Worm (Caenorhabditis elegans) whole organism, L1 larva: ENCODE data around the gene Y105C5B.11.
A peak's percentile ranks its signal among the peaks of the same experiment; 100 is the strongest.

Experiments used
- C16A3.4 ChIP-seq: fragments of 150-350 bp; optimal IDR thresholded peaks from 2 replicates; lab custom pipeline; 2014; ENCODE audit warnings: missing biosample characterization, missing genetic modification characterization
- Y116A8C.19 ChIP-seq: sonication (generic microtip); optimal IDR thresholded peaks from 2 replicates; lab custom pipeline; 2016; ENCODE audit warnings: missing compliant biosample characterization, missing genetic modification characterization, borderline replicate concordance
- ceh-82 ChIP-seq, 3 experiments: fragments of 150-350 bp in 1 of 3; sonication (generic microtip) in 2 of 3; optimal IDR thresholded peaks; 2 replicates each; lab custom pipeline; 2014 to 2017; ENCODE audit warnings: missing biosample characterization in 3 of 3, missing genetic modification characterization in 3 of 3
- ceh-88 ChIP-seq: fragments of 200-800 bp; sonication (Bioruptor generic); IDR thresholded peaks from 2 replicates; pipeline ENCODE4 v1.3.6; 2022; ENCODE audit warnings: missing genetic modification characterization, missing compliant biosample characterization
- efl-1 ChIP-seq, 4 experiments: fragments of 150-350 bp; optimal IDR thresholded peaks in 3 of 4; peaks in 1 of 4; 1 replicate in 1 of 4; 2 replicates in 3 of 4; lab custom pipeline; 2014; ENCODE audit warnings: missing biosample characterization in 2 of 4, missing genetic modification characterization in 2 of 4, missing genetic modification reagents in 2 of 4
- elt-2 ChIP-seq: sonication (generic microtip); optimal IDR thresholded peaks from 2 replicates; lab custom pipeline; 2016; ENCODE audit warnings: missing genetic modification characterization, mild to moderate bottlenecking, inconsistent platforms, missing compliant biosample characterization, missing genetic modification reagents
- elt-3 ChIP-seq, 6 experiments: fragments of 150-350 bp in 1 of 6; sonication (generic microtip); optimal IDR thresholded peaks; 2 replicates each; lab custom pipeline; 2017 to 2018; ENCODE audit warnings: missing biosample characterization in 6 of 6, missing genetic modification characterization in 6 of 6, inconsistent platforms in 1 of 6
- fkh-10 ChIP-seq: sonication (generic microtip); optimal IDR thresholded peaks from 2 replicates; lab custom pipeline; 2017; ENCODE audit warnings: missing biosample characterization, missing genetic modification reagents, missing genetic modification characterization
- fkh-8 ChIP-seq: sonication (generic microtip); optimal IDR thresholded peaks from 2 replicates; lab custom pipeline; 2016; ENCODE audit warnings: mild to moderate bottlenecking, missing genetic modification characterization, missing compliant biosample characterization
- fos-1 ChIP-seq: fragments of 150-350 bp; optimal IDR thresholded peaks from 2 replicates; lab custom pipeline; 2014; ENCODE audit warnings: missing biosample characterization, missing genetic modification characterization
- hlh-17 ChIP-seq: fragments of 200-800 bp; sonication (Bioruptor generic); optimal IDR thresholded peaks from 2 replicates; lab custom pipeline; 2018; ENCODE audit warnings: missing genetic modification characterization, mild to moderate bottlenecking, missing compliant biosample characterization, moderate library complexity, borderline replicate concordance
- hlh-4 ChIP-seq: sonication (generic microtip); optimal IDR thresholded peaks from 2 replicates; lab custom pipeline; 2016; ENCODE audit warnings: mild to moderate bottlenecking, missing genetic modification characterization, missing compliant biosample characterization
- hpl-2 ChIP-seq: fragments of 150-350 bp; optimal IDR thresholded peaks from 2 replicates; lab custom pipeline; 2014; ENCODE audit warnings: missing biosample characterization, missing genetic modification reagents, missing genetic modification characterization
- irx-1 ChIP-seq: sonication (generic microtip); optimal IDR thresholded peaks from 2 replicates; lab custom pipeline; 2016; ENCODE audit warnings: missing genetic modification characterization, missing compliant biosample characterization
- isw-1 ChIP-seq: fragments of 200-800 bp; sonication (Bioruptor generic); IDR thresholded peaks from 2 replicates; pipeline ENCODE4 v1.3.6; 2022; ENCODE audit warnings: missing genetic modification characterization, missing compliant biosample characterization
- lin-35 ChIP-seq, 2 experiments: fragments of 150-350 bp; optimal IDR thresholded peaks; 2 replicates each; lab custom pipeline; 2014; ENCODE audit warnings: missing biosample characterization in 2 of 2, missing genetic modification characterization in 2 of 2, missing genetic modification reagents in 2 of 2
- lir-3 ChIP-seq: sonication (generic microtip); optimal IDR thresholded peaks from 2 replicates; lab custom pipeline; 2016; ENCODE audit warnings: mild to moderate bottlenecking, missing genetic modification characterization, moderate library complexity, missing compliant biosample characterization; ENCODE audit not compliant: poor library complexity
- lsy-2 ChIP-seq, 2 experiments: fragments of 150-350 bp; optimal IDR thresholded peaks; 2 replicates each; lab custom pipeline; 2014; ENCODE audit warnings: missing biosample characterization in 2 of 2, missing genetic modification characterization in 2 of 2
- mab-9 ChIP-seq: fragments of 200-800 bp; sonication (Bioruptor generic); IDR thresholded peaks from 2 replicates; pipeline ENCODE4 v1.3.6; 2022; ENCODE audit warnings: missing genetic modification reagents, missing genetic modification characterization, missing compliant biosample characterization
- mdl-1 ChIP-seq, 2 experiments: fragments of 150-350 bp; optimal IDR thresholded peaks; 2 replicates each; lab custom pipeline; 2014 to 2017; ENCODE audit warnings: missing biosample characterization in 2 of 2, missing genetic modification characterization in 2 of 2, inconsistent platforms in 1 of 2
- nhr-19 ChIP-seq: fragments of 200-800 bp; sonication (Bioruptor generic); conservative IDR thresholded peaks from 2 replicates; pipeline ENCODE4 v1.3.6; 2022; ENCODE audit warnings: missing genetic modification characterization, missing compliant biosample characterization
- nhr-20 ChIP-seq: sonication (generic microtip); optimal IDR thresholded peaks from 2 replicates; lab custom pipeline; 2016; ENCODE audit warnings: mild to moderate bottlenecking, missing genetic modification characterization, missing compliant biosample characterization
- nhr-47 ChIP-seq: sonication (generic microtip); optimal IDR thresholded peaks from 2 replicates; lab custom pipeline; 2016; ENCODE audit warnings: mild to moderate bottlenecking, missing genetic modification characterization, moderate library complexity, missing compliant biosample characterization
- nhr-71 ChIP-seq: sonication (generic microtip); optimal IDR thresholded peaks from 2 replicates; lab custom pipeline; 2016; ENCODE audit warnings: mild to moderate bottlenecking, missing genetic modification characterization, moderate library complexity, missing compliant biosample characterization
- nhr-77 ChIP-seq: fragments of 150-350 bp; optimal IDR thresholded peaks from 2 replicates; lab custom pipeline; 2014; ENCODE audit warnings: missing biosample characterization, missing genetic modification characterization
- nhr-90 ChIP-seq: sonication (generic microtip); optimal IDR thresholded peaks from 2 replicates; lab custom pipeline; 2016; ENCODE audit warnings: mild to moderate bottlenecking, missing genetic modification characterization, missing compliant biosample characterization; ENCODE audit not compliant: poor library complexity
- pag-3 ChIP-seq: sonication (generic microtip); optimal IDR thresholded peaks from 2 replicates; lab custom pipeline; 2017; ENCODE audit warnings: missing genetic modification characterization, mild to moderate bottlenecking, missing compliant biosample characterization, antibody characterized with exemption, borderline replicate concordance; ENCODE audit not compliant: insufficient read depth
- pax-3 ChIP-seq: fragments of 200-800 bp; sonication (Bioruptor generic); optimal IDR thresholded peaks from 2 replicates; lab custom pipeline; 2018; ENCODE audit warnings: mild to moderate bottlenecking, missing genetic modification characterization, moderate library complexity, missing compliant biosample characterization
- rnt-1 ChIP-seq: sonication (generic microtip); optimal IDR thresholded peaks from 2 replicates; lab custom pipeline; 2016; ENCODE audit warnings: mild to moderate bottlenecking, missing genetic modification characterization, moderate library complexity, missing compliant biosample characterization
- skn-1 ChIP-seq: fragments of 150-350 bp; optimal IDR thresholded peaks from 2 replicates; lab custom pipeline; 2014; ENCODE audit warnings: missing biosample characterization, missing genetic modification characterization
- snu-23 ChIP-seq: sonication (generic microtip); optimal IDR thresholded peaks from 2 replicates; lab custom pipeline; 2016; ENCODE audit warnings: missing genetic modification characterization, missing compliant biosample characterization
- swsn-7 ChIP-seq: sonication (generic microtip); optimal IDR thresholded peaks from 2 replicates; lab custom pipeline; 2016; ENCODE audit warnings: missing genetic modification characterization, missing compliant biosample characterization
- unc-130 ChIP-seq: fragments of 150-350 bp; optimal IDR thresholded peaks from 2 replicates; lab custom pipeline; 2017; ENCODE audit warnings: missing biosample characterization, missing genetic modification characterization, inconsistent platforms
- unc-86 ChIP-seq: sonication (generic microtip); optimal IDR thresholded peaks from 2 replicates; lab custom pipeline; 2016; ENCODE audit warnings: missing genetic modification characterization, missing compliant biosample characterization
- unc-98 ChIP-seq: fragments of 200-800 bp; sonication (Bioruptor generic); IDR thresholded peaks from 2 replicates; pipeline ENCODE4 v1.3.6; 2022; ENCODE audit warnings: missing genetic modification characterization, missing compliant biosample characterization
- xbp-1 ChIP-seq: sonication (generic microtip); optimal IDR thresholded peaks from 2 replicates; lab custom pipeline; 2016; ENCODE audit warnings: missing genetic modification characterization, missing compliant biosample characterization
- zag-1 ChIP-seq: fragments of 150-350 bp; optimal IDR thresholded peaks from 2 replicates; lab custom pipeline; 2014; ENCODE audit warnings: missing biosample characterization, missing genetic modification characterization

Y105C5B.11 gene

DNA sequence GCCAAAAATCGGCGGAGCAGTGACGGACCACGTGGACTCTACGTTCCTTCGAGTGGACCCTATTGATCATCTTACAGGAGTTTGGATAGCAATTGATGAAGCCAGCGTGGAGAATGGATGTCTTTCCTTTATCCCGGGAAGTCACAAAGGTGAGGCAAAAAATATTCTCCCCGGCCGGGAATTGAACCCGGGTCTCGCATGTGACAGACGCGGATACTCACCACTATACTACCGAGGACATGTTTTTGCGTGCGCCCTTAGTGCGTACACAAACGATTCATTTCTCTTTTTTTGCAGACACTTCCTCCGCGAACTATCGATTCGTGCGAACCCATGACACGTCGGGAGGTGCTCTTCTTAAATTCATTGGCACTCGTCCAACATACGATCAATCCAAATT lies 10.1 kb downstream of the Y105C5B.11 start:
- TF ChIP-seq nhr-77, result peak; percentile 17
- peak in 1 of 2 experiments; percentile 37 for TF ChIP-seq mdl-1 (tag; optimal IDR thresholded peaks at IDR 0.05; lab: Kevin White, UChicago)
- TF ChIP-seq fkh-8 (tag; lab: Kevin White, UChicago), result no peak
- peak; percentile 54 for TF ChIP-seq rnt-1 (tag; lab: Kevin White, UChicago)
- TF ChIP-seq ceh-82 (tag; optimal IDR thresholded peaks at IDR 0.05; lab: Kevin White, UChicago), result peak in 2 of 3 experiments; percentile 22 to 46
- TF ChIP-seq xbp-1 (tag; lab: Kevin White, UChicago), result no peak
- peak; percentile 33 for TF ChIP-seq C16A3.4 (tag; lab: Kevin White, UChicago)
- no peak for TF ChIP-seq lir-3 (tag; lab: Kevin White, UChicago)
- TF ChIP-seq nhr-90 (tag; lab: Kevin White, UChicago), result peak; percentile 17
- no peak for TF ChIP-seq skn-1 (tag; lab: Kevin White, UChicago)
- TF ChIP-seq efl-1 (optimal IDR thresholded peaks at IDR 0.05; lab: Kevin White, UChicago), result peak in 1 of 2 experiments; percentile 39
- TF ChIP-seq efl-1 (GFP tag; optimal IDR thresholded peaks at IDR 0.05 in 1 of 2; lab: Kevin White, UChicago), result peak in 1 of 2 experiments; percentile 88
- no peak for TF ChIP-seq swsn-7
- TF ChIP-seq elt-2 (tag; lab: Kevin White, UChicago), result peak; percentile 12
- peak in 1 of 6 experiments; percentile 3 for TF ChIP-seq elt-3 (tag; optimal IDR thresholded peaks at IDR 0.05; lab: Kevin White, UChicago)
- TF ChIP-seq lin-35 (GFP tag; optimal IDR thresholded peaks at IDR 0.05; lab: Kevin White, UChicago), result peak; percentile 25 to 55
- TF ChIP-seq lsy-2 (tag; optimal IDR thresholded peaks at IDR 0.05; lab: Kevin White, UChicago), result peak in 1 of 2 experiments; percentile 36
- peak; percentile 5 for TF ChIP-seq nhr-20 (tag; lab: Kevin White, UChicago)
- TF ChIP-seq Y116A8C.19 (tag; lab: Kevin White, UChicago), result no peak
- TF ChIP-seq hpl-2 (GFP tag; lab: Kevin White, UChicago), result no peak
- peak; percentile 19 for TF ChIP-seq nhr-47
- peak; percentile 11 for TF ChIP-seq nhr-71 (tag; lab: Kevin White, UChicago)
- peak; percentile 51 for TF ChIP-seq nhr-19
- peak; percentile 45 for TF ChIP-seq snu-23 (GFP tag; lab: Kevin White, UChicago)

- TF ChIP-seq fkh-10 (GFP tag; lab: Kevin White, UChicago), result no peak
- TF ChIP-seq lir-3 (tag; lab: Kevin White, UChicago), result no peak
- TF ChIP-seq unc-98, result no peak
- TF ChIP-seq isw-1 (GFP tag; lab: Robert Waterston, UW), result no peak
- no peak for TF ChIP-seq pax-3 (tag; lab: Kevin White, UChicago)
- TF ChIP-seq snu-23 (GFP tag; lab: Kevin White, UChicago), result no peak
- no peak for TF ChIP-seq irx-1 (tag; lab: Kevin White, UChicago)
These were observed 10.6 kb downstream of the Y105C5B.11 start for ce11 chrIV:15930694-15931093.

- TF ChIP-seq hlh-4 (tag; lab: Kevin White, UChicago), result no peak
- TF ChIP-seq nhr-71 (tag; lab: Kevin White, UChicago), result no peak
- no peak for TF ChIP-seq lsy-2 (tag; optimal IDR thresholded peaks at IDR 0.05; lab: Kevin White, UChicago)
- TF ChIP-seq fos-1 (tag; lab: Kevin White, UChicago), result no peak
- no peak for TF ChIP-seq mab-9 (GFP tag; lab: Robert Waterston, UW)
- no peak for TF ChIP-seq ceh-88
- no peak for TF ChIP-seq snu-23 (GFP tag; lab: Kevin White, UChicago)
- TF ChIP-seq unc-130, result no peak
- no peak for TF ChIP-seq pag-3 (tag; lab: Kevin White, UChicago)
- TF ChIP-seq fkh-10 (GFP tag; lab: Kevin White, UChicago), result no peak
- TF ChIP-seq hlh-17, result no peak
- TF ChIP-seq unc-86 (tag; lab: Kevin White, UChicago), result no peak
- no peak for TF ChIP-seq unc-98
- TF ChIP-seq zag-1 (tag; lab: Kevin White, UChicago), result no peak
- no peak for TF ChIP-seq mdl-1 (tag; optimal IDR thresholded peaks at IDR 0.05; lab: Kevin White, UChicago)
These were observed 11.0 kb downstream of the Y105C5B.11 start, which contains the start of gene Y105C5B.9 for ce11 chrIV:15930281-15930680. Gene Y105C5B.9 (plus strand): TSS chrIV:15930581.
